Worm (Caenorhabditis elegans) whole organism, L1 larva: Measurements from ENCODE around the gene dph-1.

ENCODE experiments used
- Y116A8C.19 ChIP-seq: sonication (generic microtip); optimal IDR thresholded peaks from 2 replicates; lab custom pipeline; 2016; ENCODE audit warnings: missing compliant biosample characterization, missing genetic modification characterization, borderline replicate concordance
- aha-1 ChIP-seq: fragments of 150-350 bp; optimal IDR thresholded peaks from 2 replicates; lab custom pipeline; 2014; ENCODE audit warnings: missing biosample characterization, missing genetic modification characterization
- alr-1 ChIP-seq: fragments of 200-800 bp; sonication (Bioruptor generic); optimal IDR thresholded peaks from 2 replicates; lab custom pipeline; 2018; ENCODE audit warnings: borderline replicate concordance, mild to moderate bottlenecking, missing genetic modification characterization, missing compliant biosample characterization
- ceh-82 ChIP-seq, 3 experiments: fragments of 150-350 bp in 1 of 3; sonication (generic microtip) in 2 of 3; optimal IDR thresholded peaks; 2 replicates each; lab custom pipeline; 2014 to 2017; ENCODE audit warnings: missing biosample characterization in 3 of 3, missing genetic modification characterization in 3 of 3
- dpl-1 ChIP-seq, 3 experiments: fragments of 150-350 bp in 2 of 3; sonication (generic microtip) in 1 of 3; optimal IDR thresholded peaks; 2 replicates each; lab custom pipeline; 2014 to 2017; ENCODE audit warnings: missing biosample characterization in 3 of 3, missing genetic modification characterization in 3 of 3, missing genetic modification reagents in 3 of 3
- efl-3 ChIP-seq: fragments of 200-800 bp; sonication (Bioruptor generic); optimal IDR thresholded peaks from 2 replicates; lab custom pipeline; 2018; ENCODE audit warnings: mild to moderate bottlenecking, missing genetic modification characterization, missing compliant biosample characterization
- lir-3 ChIP-seq: sonication (generic microtip); optimal IDR thresholded peaks from 2 replicates; lab custom pipeline; 2016; ENCODE audit warnings: mild to moderate bottlenecking, missing genetic modification characterization, moderate library complexity, missing compliant biosample characterization; ENCODE audit not compliant: poor library complexity
- lsy-2 ChIP-seq, 2 experiments: fragments of 150-350 bp; optimal IDR thresholded peaks; 2 replicates each; lab custom pipeline; 2014; ENCODE audit warnings: missing biosample characterization in 2 of 2, missing genetic modification characterization in 2 of 2
- nhr-11 ChIP-seq: fragments of 150-350 bp; optimal IDR thresholded peaks from 2 replicates; lab custom pipeline; 2014; ENCODE audit warnings: missing biosample characterization, missing genetic modification characterization
- snu-23 ChIP-seq: sonication (generic microtip); optimal IDR thresholded peaks from 2 replicates; lab custom pipeline; 2016; ENCODE audit warnings: missing genetic modification characterization, missing compliant biosample characterization
- ztf-11 ChIP-seq, 2 experiments: sonication (generic microtip); optimal IDR thresholded peaks; 2 replicates each; lab custom pipeline; 2016 to 2017; ENCODE audit warnings: missing genetic modification characterization in 2 of 2, missing biosample characterization in 1 of 2, missing compliant biosample characterization in 1 of 2

- TF ChIP-seq nhr-11 (tag; lab: Kevin White, UChicago) (no peak), lir-3 (tag; lab: Kevin White, UChicago) (no peak), alr-1 (no peak), aha-1 (tag; lab: Kevin White, UChicago) (no peak), dpl-1 (GFP tag; optimal IDR thresholded peaks at IDR 0.05; lab: Kevin White, UChicago) (peak in 1 of 3 experiments; percentile 27), ceh-82 (tag; optimal IDR thresholded peaks at IDR 0.05; lab: Kevin White, UChicago) (no peak), lsy-2 (tag; optimal IDR thresholded peaks at IDR 0.05; lab: Kevin White, UChicago) (peak in 1 of 2 experiments; percentile 48), efl-3 (no peak), Y116A8C.19 (tag; lab: Kevin White, UChicago) (no peak), ztf-11 (tag; optimal IDR thresholded peaks at IDR 0.05; lab: Kevin White, UChicago) (no peak), snu-23 (GFP tag; lab: Kevin White, UChicago) (no peak)
These were observed 27.3 kb downstream of the dph-1 start, which contains the start of gene F34D10.3 for ce11 chrIII:3734007-3734406.
